Fruit fly (Drosophila melanogaster): ENCODE results near the gene CG32270.

CG32270 gene

DNA sequence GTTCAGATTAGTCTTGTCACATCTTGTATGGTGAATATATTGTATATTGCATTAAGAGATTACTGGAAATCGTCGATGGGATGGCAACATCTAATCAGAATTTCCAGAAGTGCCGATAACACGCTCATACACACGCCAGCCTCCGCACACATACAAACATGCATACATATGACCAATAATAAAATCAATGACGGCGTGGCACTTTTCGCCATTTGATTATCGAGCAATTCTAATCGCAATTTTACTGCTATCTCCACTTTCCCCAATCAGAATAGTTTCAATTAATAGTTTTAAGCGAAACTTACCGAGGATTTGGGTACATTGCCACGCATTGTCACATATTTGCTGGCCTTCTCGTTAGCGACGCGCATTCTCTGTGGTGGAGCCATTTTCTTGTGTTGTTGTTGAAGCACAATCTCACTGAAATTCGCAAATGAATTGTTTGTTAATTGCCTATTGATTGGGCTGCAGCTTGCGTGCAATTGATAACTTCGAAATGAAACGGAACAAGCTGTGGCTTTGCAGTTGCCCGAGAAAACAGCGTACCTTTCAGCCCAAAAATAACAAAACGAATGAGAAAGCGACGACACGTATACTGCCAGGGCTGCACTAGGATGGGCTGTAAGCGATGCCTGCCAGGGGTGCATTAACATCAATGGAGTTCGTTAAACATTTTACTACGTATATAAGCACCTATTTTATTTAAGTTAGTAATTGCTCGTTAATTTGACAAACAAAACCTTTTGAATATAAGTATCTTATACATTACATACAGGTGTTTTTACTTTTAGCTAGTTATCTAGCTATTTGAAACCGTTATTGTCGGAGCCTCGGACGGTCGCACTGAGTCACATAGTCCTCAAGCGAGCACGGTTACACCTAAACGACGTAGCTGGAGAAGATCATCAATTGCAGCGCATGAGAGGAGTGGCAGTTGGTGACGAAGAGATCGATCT lies 10.1 kb downstream of the CG32270 start, which contains the start of the genes CG32276 and gry (continued):
- peak; percentile 96 for TF ChIP-seq CG9797 (GFP tag; optimal IDR thresholded peaks at IDR 0.05)
- TF ChIP-seq CG9609 (GFP tag; optimal IDR thresholded peaks at IDR 0.05), result peak; percentile 82
- peak; percentile 64 to 72 for TF ChIP-seq tll (GFP tag; optimal IDR thresholded peaks at IDR 0.05)
- peak; percentile 70 for TF ChIP-seq CG4328 (GFP tag; optimal IDR thresholded peaks at IDR 0.05)
- TF ChIP-seq Bdp1 (GFP tag; optimal IDR thresholded peaks at IDR 0.05), result peak; percentile 65
- no peak for TF ChIP-seq gcm (GFP tag; optimal IDR thresholded peaks at IDR 0.05)
- TF ChIP-seq yki (optimal IDR thresholded peaks at IDR 0.05), result no peak
- TF ChIP-seq tin (GFP tag; optimal IDR thresholded peaks at IDR 0.05), result peak; percentile 85
- TF ChIP-seq CG10274 (GFP tag; optimal IDR thresholded peaks at IDR 0.05), result no peak
- TF ChIP-seq CG5953 (GFP tag; IDR thresholded peaks at IDR 0.05), result no peak
- peak; percentile 67 for TF ChIP-seq CrebB (tag; optimal IDR thresholded peaks at IDR 0.05)
- no peak for TF ChIP-seq CG6791 (GFP tag; IDR thresholded peaks at IDR 0.05; ENCODE audit: partially characterized antibody)
- peak; percentile 72 for TF ChIP-seq Ada2b (GFP tag; IDR thresholded peaks at IDR 0.05)
- no peak for TF ChIP-seq ac (GFP tag; optimal IDR thresholded peaks at IDR 0.05)
- peak; percentile 54 for TF ChIP-seq HLH3B (GFP tag; IDR thresholded peaks at IDR 0.05)
- peak; percentile 84 for TF ChIP-seq NC2β (GFP tag; optimal IDR thresholded peaks at IDR 0.05)
- TF ChIP-seq pzg (GFP tag; optimal IDR thresholded peaks at IDR 0.05), result peak; percentile 93
- no peak for TF ChIP-seq Kr (GFP tag; optimal IDR thresholded peaks at IDR 0.05)
- TF ChIP-seq Hmr (GFP tag; optimal IDR thresholded peaks at IDR 0.05), result peak; percentile 76
- TF ChIP-seq CG9727 (GFP tag; optimal IDR thresholded peaks at IDR 0.05), result peak; percentile 73
- no peak for TF ChIP-seq CG7745 (tag; optimal IDR thresholded peaks at IDR 0.05)

DNA sequence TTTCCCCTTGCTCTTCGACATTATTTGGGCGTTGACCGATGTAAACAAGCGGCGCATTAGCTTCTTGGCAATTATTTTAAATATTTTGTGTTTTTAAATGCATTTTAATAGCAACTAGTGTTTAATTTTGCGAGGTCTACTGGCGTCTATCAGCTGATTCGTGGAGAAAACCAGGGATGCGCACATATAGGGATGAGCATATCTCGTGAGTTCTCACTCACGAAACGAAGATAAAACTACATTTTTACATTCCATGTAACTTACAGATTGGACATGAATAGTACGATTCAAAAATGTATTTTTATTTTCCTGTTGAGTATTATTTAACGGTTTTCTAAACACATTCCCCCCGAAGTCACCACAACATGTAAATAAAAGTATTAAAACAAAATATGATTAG lies 11.3 kb downstream of the CG32270 start, which contains the start of gene CG14966:
CG14966 (minus strand) TSS at position 168 of the 400 bp plus-strand sequence.
- peak; percentile 32 for TF ChIP-seq CG11504 (tag; optimal IDR thresholded peaks at IDR 0.05)
- no peak for TF ChIP-seq CG9215 (GFP tag; IDR thresholded peaks at IDR 0.05)
- TF ChIP-seq CG13894 (tag; optimal IDR thresholded peaks at IDR 0.05), result peak; percentile 58
- TF ChIP-seq nmo (GFP tag; optimal IDR thresholded peaks at IDR 0.05), result peak; percentile 43
- TF ChIP-seq wek (GFP tag; optimal IDR thresholded peaks at IDR 0.05), result no peak
- TF ChIP-seq mam (GFP tag; optimal IDR thresholded peaks at IDR 0.05), result peak; percentile 62
- TF ChIP-seq ttk (GFP tag; IDR thresholded peaks at IDR 0.05), result peak; percentile 11; the same call in 1 of the 2 replicates
- no peak for TF ChIP-seq hkb (optimal IDR thresholded peaks at IDR 0.05)
- no peak for TF ChIP-seq hkb (GFP tag; IDR thresholded peaks at IDR 0.05)
- TF ChIP-seq CG18599 (GFP tag; optimal IDR thresholded peaks at IDR 0.05), result peak; percentile 22
- TF ChIP-seq CG8290 (GFP tag; optimal IDR thresholded peaks at IDR 0.05), result peak; percentile 5
- TF ChIP-seq CG8290 (tag; optimal IDR thresholded peaks at IDR 0.05), result peak in 1 of 2 experiments; percentile 71
- TF ChIP-seq CG16813 (GFP tag; IDR thresholded peaks at IDR 0.05; ENCODE audit: partially characterized antibody), result peak; percentile 91
- TF ChIP-seq hb (GFP tag; IDR thresholded peaks at IDR 0.05; ENCODE audit: partially characterized antibody), result peak; percentile 78; the same call in 2 of the 3 replicates
- TF ChIP-seq Jarid2 (GFP tag; optimal IDR thresholded peaks at IDR 0.05), result no peak
- peak; percentile 87 for TF ChIP-seq Opbp (GFP tag; IDR thresholded peaks at IDR 0.05; ENCODE audit: partially characterized antibody)
- TF ChIP-seq nom (GFP tag; optimal IDR thresholded peaks at IDR 0.05), result peak; percentile 33
- TF ChIP-seq YL-1 (GFP tag; optimal IDR thresholded peaks at IDR 0.05), result peak; percentile 79
- TF ChIP-seq CG34422 (GFP tag; IDR thresholded peaks at IDR 0.05), result peak; percentile 87; the same call in 2 of the 3 replicates
- peak; percentile 42 for TF ChIP-seq CG30020 (tag; optimal IDR thresholded peaks at IDR 0.05)
- TF ChIP-seq CG6791 (GFP tag; IDR thresholded peaks at IDR 0.05; ENCODE audit: partially characterized antibody), result peak; percentile 91
- peak; percentile 78 for TF ChIP-seq CG9932 (GFP tag; IDR thresholded peaks at IDR 0.05)
- TF ChIP-seq CG34224 (GFP tag; IDR thresholded peaks at IDR 0.05; ENCODE audit: partially characterized antibody), result peak; percentile 90
- no peak for TF ChIP-seq aop (GFP tag; IDR thresholded peaks at IDR 0.05)
- TF ChIP-seq Doc3 (GFP tag; IDR thresholded peaks at IDR 0.05; ENCODE audit: partially characterized antibody), result peak; percentile 89
- peak; percentile 52 for TF ChIP-seq Xbp1 (GFP tag; optimal IDR thresholded peaks at IDR 0.05)
- peak; percentile 73 for TF ChIP-seq CG14860 (GFP tag; IDR thresholded peaks at IDR 0.05; ENCODE audit: partially characterized antibody)
- TF ChIP-seq grau (tag; optimal IDR thresholded peaks at IDR 0.05), result peak; percentile 34
